Worm (Caenorhabditis elegans): ENCODE results near the gene T24B8.4.

DNA sequence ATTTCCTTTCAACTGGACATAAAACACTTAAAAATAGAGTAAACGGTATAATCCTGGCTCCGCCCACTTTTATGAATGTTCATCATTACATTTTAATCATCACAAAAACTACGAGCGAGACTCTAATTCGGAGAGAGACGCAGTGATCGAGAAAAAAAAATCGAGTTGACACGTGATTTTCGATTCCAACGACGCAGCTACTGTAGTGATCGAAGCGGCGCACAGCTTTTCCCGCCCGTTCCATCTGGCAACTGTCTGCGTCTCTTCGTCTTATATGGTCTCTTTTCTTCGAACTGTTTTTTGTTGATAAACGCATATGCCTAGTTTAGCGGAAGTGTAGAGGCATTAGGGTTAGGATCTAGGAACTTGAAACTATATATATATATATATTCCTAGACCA lies 43.1 kb upstream of the T24B8.4 start:
- TF ChIP-seq blmp-1 (tag; optimal IDR thresholded peaks at IDR 0.05) (no peak), unc-62 (GFP tag; optimal IDR thresholded peaks at IDR 0.05) (no peak), cnd-1 (tag; optimal IDR thresholded peaks at IDR 0.05) (no peak)

Data from whole organism, mixed stage, embryonic.